Worm (Caenorhabditis elegans) whole organism, L4 larva: ENCODE results near the gene srd-50.

Source experiments
- D1046.2 ChIP-seq: fragments of 200-800 bp; sonication (Bioruptor generic); IDR thresholded peaks from 2 replicates; pipeline ENCODE4 v1.3.6; 2022; ENCODE audit warnings: missing genetic modification characterization, missing compliant biosample characterization
- F49E8.2 ChIP-seq: sonication (generic microtip); optimal IDR thresholded peaks from 2 replicates; lab custom pipeline; 2016; ENCODE audit warnings: missing compliant biosample characterization, mild to moderate bottlenecking, missing genetic modification characterization, borderline replicate concordance
- Y105C5A.15 ChIP-seq: fragments of 200-800 bp; sonication (Bioruptor generic); IDR thresholded peaks from 2 replicates; pipeline ENCODE4 v1.3.6; 2022; ENCODE audit warnings: missing genetic modification characterization, missing compliant biosample characterization
- Y48G9A.11 ChIP-seq: fragments of 200-800 bp; sonication (Bioruptor generic); IDR thresholded peaks from 2 replicates; pipeline ENCODE4 v1.3.6; 2022; ENCODE audit warnings: missing genetic modification reagents, missing genetic modification characterization, missing compliant biosample characterization
- ZK337.2 ChIP-seq: fragments of 200-800 bp; sonication (Bioruptor generic); IDR thresholded peaks from 2 replicates; pipeline ENCODE4 v1.3.6; 2022; ENCODE audit warnings: missing genetic modification reagents, missing genetic modification characterization, missing compliant biosample characterization
- ZK546.5 ChIP-seq, 2 experiments: sonication (generic microtip); optimal IDR thresholded peaks; 2 replicates each; lab custom pipeline; 2017; ENCODE audit warnings: missing biosample characterization in 2 of 2, missing genetic modification characterization in 2 of 2
- aha-1 ChIP-seq: fragments of 150-350 bp; peaks from one replicate; lab custom pipeline; 2014; ENCODE audit warnings: missing biosample characterization, missing genetic modification characterization
- aly-2 ChIP-seq: sonication (generic microtip); optimal IDR thresholded peaks from 2 replicates; lab custom pipeline; 2018; ENCODE audit warnings: missing biosample characterization, missing genetic modification characterization
- ama-1 ChIP-seq: fragments of 150-350 bp; optimal IDR thresholded peaks from 2 replicates; lab custom pipeline; 2014; ENCODE audit warnings: inconsistent platforms, mixed read lengths
- arid-1 ChIP-seq: fragments of 200-800 bp; sonication (Bioruptor generic); conservative IDR thresholded peaks from 2 replicates; pipeline ENCODE4 v1.3.6; 2022; ENCODE audit warnings: missing genetic modification reagents, missing genetic modification characterization, missing compliant biosample characterization
- attf-4 ChIP-seq: sonication (generic microtip); optimal IDR thresholded peaks from 3 replicates; lab custom pipeline; 2017; ENCODE audit warnings: missing biosample characterization, missing genetic modification characterization
- ceh-44 ChIP-seq: fragments of 200-800 bp; sonication (Bioruptor generic); IDR thresholded peaks from 2 replicates; pipeline ENCODE4 v1.3.6; 2022; ENCODE audit warnings: missing genetic modification reagents, missing genetic modification characterization, missing compliant biosample characterization
- ctbp-1 ChIP-seq: fragments of 200-800 bp; sonication (Bioruptor generic); IDR thresholded peaks from 2 replicates; pipeline ENCODE4 v1.3.6; 2022; ENCODE audit warnings: missing genetic modification reagents, missing genetic modification characterization, missing compliant biosample characterization
- dmd-6 ChIP-seq: fragments of 200-800 bp; sonication (Bioruptor generic); IDR thresholded peaks from 2 replicates; pipeline ENCODE4 v1.3.6; 2022; ENCODE audit warnings: missing genetic modification reagents, missing genetic modification characterization, missing compliant biosample characterization
- dmd-9 ChIP-seq: fragments of 200-800 bp; sonication (Bioruptor generic); IDR thresholded peaks from 2 replicates; pipeline ENCODE4 v1.3.6; 2022; ENCODE audit warnings: missing genetic modification reagents, missing genetic modification characterization, missing compliant biosample characterization
- dve-1 ChIP-seq: sonication (generic microtip); optimal IDR thresholded peaks from 2 replicates; lab custom pipeline; 2017; ENCODE audit warnings: antibody characterized with exemption, mild to moderate bottlenecking, missing genetic modification characterization, missing compliant biosample characterization; ENCODE audit not compliant: insufficient read depth
- fkh-10 ChIP-seq: fragments of 150-350 bp; optimal IDR thresholded peaks from 2 replicates; lab custom pipeline; 2014; ENCODE audit warnings: missing biosample characterization, missing genetic modification reagents, missing genetic modification characterization
- hlh-11 ChIP-seq: fragments of 200-800 bp; sonication (Bioruptor generic); optimal IDR thresholded peaks from 2 replicates; lab custom pipeline; 2018; ENCODE audit warnings: mild to moderate bottlenecking, missing genetic modification characterization, missing compliant biosample characterization
- hlh-30 ChIP-seq: sonication (generic microtip); optimal IDR thresholded peaks from 2 replicates; lab custom pipeline; 2017; ENCODE audit warnings: antibody characterized with exemption, mild to moderate bottlenecking, missing genetic modification characterization, missing compliant biosample characterization; ENCODE audit not compliant: insufficient read depth
- jun-1 ChIP-seq: fragments of 150-350 bp; optimal IDR thresholded peaks from 2 replicates; lab custom pipeline; 2014; ENCODE audit warnings: missing biosample characterization, missing genetic modification reagents, missing genetic modification characterization
- lin-1 ChIP-seq: fragments of 200-800 bp; sonication (Bioruptor generic); IDR thresholded peaks from 2 replicates; pipeline ENCODE4 v1.3.6; 2022; ENCODE audit warnings: missing genetic modification reagents, missing genetic modification characterization, missing compliant biosample characterization
- lin-29 ChIP-seq: fragments of 200-800 bp; sonication (Bioruptor generic); IDR thresholded peaks from 2 replicates; pipeline ENCODE4 v1.3.6; 2022; ENCODE audit warnings: missing genetic modification reagents, missing genetic modification characterization, missing compliant biosample characterization
- lin-38 ChIP-seq: fragments of 200-800 bp; sonication (Bioruptor generic); IDR thresholded peaks from 2 replicates; pipeline ENCODE4 v1.3.6; 2022; ENCODE audit warnings: missing genetic modification reagents, missing genetic modification characterization, missing compliant biosample characterization
- lsy-2 ChIP-seq, 2 experiments: fragments of 150-350 bp in 1 of 2; sonication (generic microtip) in 1 of 2; optimal IDR thresholded peaks; 2 replicates each; lab custom pipeline; 2014 to 2017; ENCODE audit warnings: missing biosample characterization in 2 of 2, missing genetic modification characterization in 2 of 2
- madf-5 ChIP-seq, 2 experiments: fragments of 200-800 bp; sonication (Bioruptor generic); IDR thresholded peaks; 2 replicates each; pipeline ENCODE4 v1.3.6; 2022; ENCODE audit warnings: missing compliant biosample characterization in 2 of 2, missing genetic modification characterization in 2 of 2
- mep-1 ChIP-seq: fragments of 150-350 bp; sonication (generic microtip); optimal IDR thresholded peaks from 3 replicates; lab custom pipeline; 2014; ENCODE audit warnings: missing biosample characterization, missing genetic modification characterization
- mes-2 ChIP-seq: sonication (generic microtip); optimal IDR thresholded peaks from 2 replicates; lab custom pipeline; 2016; ENCODE audit warnings: missing genotype, mild to moderate bottlenecking, missing genetic modification characterization, missing compliant biosample characterization; ENCODE audit not compliant: poor library complexity, severe bottlenecking
- mxl-2 ChIP-seq: fragments of 200-800 bp; sonication (Bioruptor generic); conservative IDR thresholded peaks from 2 replicates; pipeline ENCODE4 v1.3.6; 2022; ENCODE audit warnings: missing genetic modification reagents, missing genetic modification characterization, missing compliant biosample characterization
- mxl-3 ChIP-seq: fragments of 200-800 bp; sonication (Bioruptor generic); optimal IDR thresholded peaks from 2 replicates; lab custom pipeline; 2018; ENCODE audit warnings: mild to moderate bottlenecking, missing genetic modification characterization, missing compliant biosample characterization
- nhr-111 ChIP-seq: fragments of 200-800 bp; sonication (Bioruptor generic); optimal IDR thresholded peaks from 2 replicates; lab custom pipeline; 2018; ENCODE audit warnings: mild to moderate bottlenecking, missing genetic modification characterization, missing compliant biosample characterization
- nhr-28 ChIP-seq: fragments of 150-350 bp; optimal IDR thresholded peaks from 2 replicates; lab custom pipeline; 2014; ENCODE audit warnings: missing biosample characterization, missing genetic modification characterization
- nhr-41 ChIP-seq: fragments of 200-800 bp; sonication (Bioruptor generic); IDR thresholded peaks from 2 replicates; pipeline ENCODE4 v1.3.6; 2022; ENCODE audit warnings: missing genetic modification reagents, missing genetic modification characterization, missing compliant biosample characterization
- nhr-42 ChIP-seq: fragments of 200-800 bp; sonication (Bioruptor generic); IDR thresholded peaks from 2 replicates; pipeline ENCODE4 v1.3.6; 2022; ENCODE audit warnings: missing genetic modification characterization, missing compliant biosample characterization
- nhr-77 ChIP-seq: fragments of 150-350 bp; optimal IDR thresholded peaks from 2 replicates; lab custom pipeline; 2014; ENCODE audit warnings: missing biosample characterization, missing genetic modification characterization
- pqm-1 ChIP-seq: sonication (generic microtip); optimal IDR thresholded peaks from 2 replicates; lab custom pipeline; 2017; ENCODE audit warnings: missing biosample characterization, missing genetic modification characterization
- saeg-2 ChIP-seq: fragments of 200-800 bp; sonication (Bioruptor generic); IDR thresholded peaks from 2 replicates; pipeline ENCODE4 v1.3.6; 2022; ENCODE audit warnings: missing genetic modification reagents, missing genetic modification characterization, missing compliant biosample characterization
- snpc-1.2 ChIP-seq: fragments of 200-800 bp; sonication (Bioruptor generic); IDR thresholded peaks from 2 replicates; pipeline ENCODE4 v1.3.6; 2022; ENCODE audit warnings: missing genetic modification reagents, missing genetic modification characterization, missing compliant biosample characterization
- tra-1 ChIP-seq: fragments of 200-800 bp; sonication (Bioruptor generic); IDR thresholded peaks from 2 replicates; pipeline ENCODE4 v1.3.6; 2022; ENCODE audit warnings: missing genetic modification reagents, missing genetic modification characterization, missing compliant biosample characterization
- unc-130 ChIP-seq: sonication (generic microtip); optimal IDR thresholded peaks from 2 replicates; lab custom pipeline; 2016; ENCODE audit warnings: missing genetic modification reagents, missing genetic modification characterization, missing compliant biosample characterization
- unc-62 ChIP-seq, 3 experiments: fragments of 150-350 bp in 1 of 3; sonication (generic microtip); optimal IDR thresholded peaks in 2 of 3; peaks in 1 of 3; 1 replicate in 1 of 3; 2 replicates in 2 of 3; lab custom pipeline; 2014 to 2017; ENCODE audit warnings: missing biosample characterization in 3 of 3, missing genetic modification characterization in 3 of 3, missing genetic modification reagents in 3 of 3, missing genotype in 1 of 3
- vab-7 ChIP-seq: fragments of 200-800 bp; sonication (Bioruptor generic); IDR thresholded peaks from 2 replicates; pipeline ENCODE4 v1.3.6; 2022; ENCODE audit warnings: missing genetic modification reagents, missing genetic modification characterization, missing compliant biosample characterization
- zfp-2 ChIP-seq: sonication (generic microtip); optimal IDR thresholded peaks from 2 replicates; lab custom pipeline; 2016; ENCODE audit warnings: mild to moderate bottlenecking, missing genetic modification characterization, missing compliant biosample characterization
- zfp-3 ChIP-seq: fragments of 200-800 bp; sonication (Bioruptor generic); conservative IDR thresholded peaks from 2 replicates; pipeline ENCODE4 v1.3.6; 2022; ENCODE audit warnings: missing genetic modification reagents, missing genetic modification characterization, missing compliant biosample characterization
- ztf-11 ChIP-seq: fragments of 150-350 bp; optimal IDR thresholded peaks from 2 replicates; lab custom pipeline; 2014; ENCODE audit warnings: missing biosample characterization, missing genetic modification characterization
- ztf-7 ChIP-seq: fragments of 150-350 bp; optimal IDR thresholded peaks from 2 replicates; lab custom pipeline; 2014; ENCODE audit warnings: missing biosample characterization, missing genetic modification characterization

The srd-50 gene

DNA sequence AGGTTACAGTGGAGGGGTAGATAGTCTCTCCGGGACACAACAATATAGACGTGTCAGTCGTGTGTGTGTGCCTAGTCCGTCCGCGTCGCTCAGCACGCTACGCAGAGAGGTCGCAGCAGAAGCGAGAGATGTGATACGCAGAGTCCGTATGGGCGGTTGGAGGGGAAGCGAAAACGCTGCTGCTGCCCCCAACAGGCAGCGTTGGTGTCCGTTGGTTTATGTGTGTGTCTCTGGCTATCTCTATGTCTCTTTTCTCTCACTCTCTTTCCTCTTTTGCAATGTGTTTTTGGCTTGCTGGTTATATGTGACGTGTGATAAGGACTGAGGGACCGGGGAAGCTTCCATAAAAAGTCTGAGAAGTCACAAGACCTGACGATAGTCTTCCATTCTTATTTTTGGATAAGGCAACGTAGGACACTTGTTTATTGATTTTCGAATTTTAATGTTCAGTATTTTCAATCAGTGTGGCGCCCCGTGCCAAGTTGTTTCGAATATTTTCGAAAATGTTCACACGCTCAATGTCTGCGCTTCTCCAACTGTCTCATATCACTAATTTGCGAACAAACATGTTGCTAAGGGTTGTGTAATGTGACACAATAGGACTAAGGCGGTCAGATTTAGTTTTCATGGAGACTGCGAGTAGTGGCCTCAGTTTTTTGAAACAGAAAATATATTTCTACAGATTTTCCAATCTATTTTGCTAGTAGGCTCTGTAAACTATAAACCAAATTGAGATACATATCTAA is 45.9 kb upstream of the srd-50 start, which contains the start of gene pab-2 (continued):
- TF ChIP-seq ztf-7 (tag; lab: Kevin White, UChicago) (peak; percentile 28), ctbp-1 (peak; percentile 68), D1046.2 (GFP tag; lab: Robert Waterston, UW) (0 out of 2 replicates have a peak, but pooled peaks have one; percentile 54), Y48G9A.11 (GFP tag; lab: Robert Waterston, UW) (no peak), ceh-44 (GFP tag; lab: Robert Waterston, UW) (no peak), saeg-2 (GFP tag; lab: Robert Waterston, UW) (peak; percentile 89), zfp-3 (no peak), pqm-1 (tag; lab: Kevin White, UChicago) (peak; percentile 29), dmd-9 (GFP tag; lab: Robert Waterston, UW) (no peak), Y105C5A.15 (GFP tag; lab: Robert Waterston, UW) (no peak), ZK546.5 (tag; optimal IDR thresholded peaks at IDR 0.05; lab: Kevin White, UChicago) (no peak), snpc-1.2 (GFP tag; lab: Robert Waterston, UW) (no peak), tra-1 (GFP tag; lab: Robert Waterston, UW) (peak; percentile 85), ZK337.2 (GFP tag; lab: Robert Waterston, UW) (no peak), aly-2 (no peak), nhr-111 (GFP tag; lab: Kevin White, UChicago) (no peak), dve-1 (tag; lab: Kevin White, UChicago) (peak; percentile 92), nhr-42 (0 out of 2 replicates have a peak, but pooled peaks have one; percentile 34), hlh-30 (peak; percentile 93), ama-1 (no peak), madf-5 (GFP tag; IDR thresholded peaks at IDR 0.05; lab: Robert Waterston, UW) (no peak), lin-29 (GFP tag; lab: Robert Waterston, UW) (no peak), fkh-10 (GFP tag; lab: Kevin White, UChicago) (peak; percentile 27), mep-1 (tag; lab: Kevin White, UChicago) (peak; percentile 88), unc-62 (GFP tag; optimal IDR thresholded peaks at IDR 0.05 in 1 of 2; lab: Kevin White, UChicago) (peak in 1 of 2 experiments; percentile 90), unc-62 (tag; optimal IDR thresholded peaks at IDR 0.05; lab: Kevin White, UChicago) (no peak), arid-1 (GFP tag; lab: Robert Waterston, UW) (0 out of 2 replicates have a peak, but pooled peaks have one; percentile 42), vab-7 (GFP tag; lab: Robert Waterston, UW) (no peak), ztf-11 (tag; lab: Kevin White, UChicago) (no peak), lin-1 (GFP tag; lab: Robert Waterston, UW) (no peak; the same call in 1 of the 2 replicates), mxl-2 (0 out of 2 replicates have a peak, but pooled peaks have one; percentile 61)

DNA sequence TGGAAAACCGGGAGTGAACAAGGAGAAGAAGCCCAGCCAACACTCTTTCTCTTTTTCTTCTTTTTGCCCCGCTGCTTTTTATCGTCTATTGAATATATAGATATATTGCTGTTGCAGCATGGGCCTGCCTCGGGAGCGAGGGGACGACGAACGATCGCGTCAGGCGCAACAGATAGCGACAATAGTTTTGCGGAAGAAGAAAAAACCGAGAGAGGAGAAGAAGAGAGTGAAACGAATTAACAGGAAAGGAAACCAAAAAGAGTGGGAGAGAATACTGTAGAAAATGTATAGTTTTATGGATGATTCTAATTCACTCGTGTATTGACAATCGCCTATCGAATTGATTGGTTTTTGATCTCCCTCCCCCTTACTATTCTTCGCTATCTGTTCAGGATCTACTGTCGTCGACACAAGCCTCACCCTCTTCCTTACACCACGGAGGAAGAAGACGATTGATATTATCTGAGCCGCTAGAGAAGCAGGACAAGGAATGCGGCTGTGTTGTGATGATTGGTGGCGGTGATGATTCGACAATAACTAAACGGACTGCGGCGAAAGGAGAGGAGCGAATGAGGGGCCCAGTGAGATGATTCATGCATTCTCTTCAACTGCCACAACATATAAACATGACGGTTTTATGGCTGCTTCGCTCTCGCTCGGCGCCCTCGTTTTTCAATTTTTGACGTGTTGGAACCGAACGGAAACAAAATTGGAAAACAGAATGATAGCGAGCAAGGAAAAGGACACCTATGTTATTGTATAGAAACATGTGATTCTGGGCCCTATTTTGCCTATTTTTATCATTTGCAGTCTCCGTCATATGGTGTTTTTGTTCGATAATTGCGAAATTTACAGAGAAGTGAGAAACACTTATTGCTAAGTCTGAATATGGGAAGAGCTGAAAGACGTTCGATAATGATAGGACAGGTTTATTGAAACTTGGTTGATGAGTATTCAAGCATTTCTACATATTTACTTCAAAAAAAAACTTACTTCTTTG is 44.9 kb upstream of the srd-50 start:
- TF ChIP-seq nhr-77 (tag; lab: Kevin White, UChicago) (peak; percentile 6), vab-7 (GFP tag; lab: Robert Waterston, UW) (no peak), lsy-2 (tag; optimal IDR thresholded peaks at IDR 0.05; lab: Kevin White, UChicago) (peak in 1 of 2 experiments; percentile 4), hlh-11 (tag; lab: Kevin White, UChicago) (peak; percentile 49), hlh-30 (peak; percentile 58), dmd-6 (GFP tag; lab: Robert Waterston, UW) (peak; percentile 40), Y105C5A.15 (GFP tag; lab: Robert Waterston, UW) (no peak), zfp-2 (no peak), attf-4 (tag; lab: Kevin White, UChicago) (no peak), jun-1 (tag; lab: Kevin White, UChicago) (no peak), mxl-3 (GFP tag; lab: Kevin White, UChicago) (peak; percentile 10), pqm-1 (tag; lab: Kevin White, UChicago) (peak; percentile 15), aha-1 (tag; lab: Kevin White, UChicago) (peak; percentile 56), saeg-2 (GFP tag; lab: Robert Waterston, UW) (no peak), madf-5 (GFP tag; IDR thresholded peaks at IDR 0.05; lab: Robert Waterston, UW) (no peak), lin-38 (GFP tag; lab: Robert Waterston, UW) (no peak), nhr-28 (tag; lab: Kevin White, UChicago) (peak; percentile 40), nhr-41 (GFP tag; lab: Robert Waterston, UW) (no peak), mes-2 (tag; lab: Kevin White, UChicago) (no peak), unc-130 (no peak), F49E8.2 (tag; lab: Kevin White, UChicago) (no peak), ztf-11 (tag; lab: Kevin White, UChicago) (no peak), aly-2 (no peak)
